Fruit fly (Drosophila melanogaster) whole organism, prepupa: ENCODE data around the gene CG1463.
A peak's percentile ranks its signal among the peaks of the same experiment; 100 is the strongest.

Experiments
- CG11762 ChIP-seq: fragments of 200-800 bp; sonication (Bioruptor generic); optimal IDR thresholded peaks from 3 replicates; lab custom pipeline; 2016; ENCODE audit warnings: missing biosample characterization, missing genetic modification characterization; ENCODE audit not compliant: insufficient read depth
- CG6854 ChIP-seq: fragments of 200-800 bp; sonication (Bioruptor generic); optimal IDR thresholded peaks from 2 replicates; lab custom pipeline; 2017; ENCODE audit warnings: missing biosample characterization, mild to moderate bottlenecking, missing genetic modification characterization
- Hr39 ChIP-seq: fragments of 200-800 bp; sonication (Bioruptor generic); optimal IDR thresholded peaks from 2 replicates; lab custom pipeline; 2016; ENCODE audit warnings: missing biosample characterization, missing genetic modification characterization
- Sox102F ChIP-seq: fragments of 200-800 bp; sonication (Bioruptor generic); optimal IDR thresholded peaks from 2 replicates; lab custom pipeline; 2016; ENCODE audit warnings: missing biosample characterization, mild to moderate bottlenecking, missing genetic modification characterization
- achi ChIP-seq: fragments of 200-800 bp; sonication (Bioruptor generic); optimal IDR thresholded peaks from 3 replicates; lab custom pipeline; 2016; ENCODE audit warnings: missing biosample characterization, missing genetic modification characterization
- cyc ChIP-seq: fragments of 200-800 bp; sonication (Bioruptor generic); optimal IDR thresholded peaks from 3 replicates; lab custom pipeline; 2016; ENCODE audit warnings: missing biosample characterization, missing genetic modification characterization
- svp ChIP-seq: fragments of 200-800 bp; sonication (Bioruptor generic); peaks from one replicate; lab custom pipeline; 2016; ENCODE audit warnings: missing biosample characterization, missing genetic modification characterization

- TF ChIP-seq achi (GFP tag; lab: Kevin White, UChicago) (no peak), Sox102F (GFP tag; lab: Kevin White, UChicago) (no peak), Hr39 (GFP tag; lab: Kevin White, UChicago) (no peak), cyc (GFP tag; lab: Kevin White, UChicago) (no peak), CG6854 (peak; percentile 90), svp (GFP tag; lab: Kevin White, UChicago) (peak; percentile 98), CG11762 (GFP tag; lab: Kevin White, UChicago) (no peak)
Measured at dm6 chrX:12596353-12597107, 14.9 kb downstream of the CG1463 start.
